Fruit fly (Drosophila melanogaster) whole organism, embryonic: ENCODE data around the gene CG1638.

ENCODE experiments used
- Asciz ChIP-seq: fragments of 200-800 bp; sonication (Bioruptor generic); optimal IDR thresholded peaks from 2 replicates; lab custom pipeline; 2017; ENCODE audit warnings: missing biosample characterization, mild to moderate bottlenecking, missing genetic modification characterization, missing genetic modification reagents
- CG10565 ChIP-seq: fragments of 200-800 bp; sonication (Bioruptor generic); optimal IDR thresholded peaks from 3 replicates; lab custom pipeline; 2016; ENCODE audit warnings: missing biosample characterization, mild to moderate bottlenecking, missing genetic modification characterization
- CG11085 ChIP-seq: fragments of 200-800 bp; sonication (Bioruptor generic); IDR thresholded peaks from 2 replicates; pipeline ENCODE4 v1.3.6; 2022; ENCODE audit warnings: missing biosample characterization, missing genetic modification characterization
- CG11456 ChIP-seq: fragments of 200-800 bp; sonication (Bioruptor generic); IDR thresholded peaks from 3 replicates; pipeline ENCODE4 v1.3.6; 2022; ENCODE audit warnings: missing biosample characterization, missing genetic modification characterization
- CG12104 ChIP-seq: fragments of 200-800 bp; sonication (Bioruptor generic); optimal IDR thresholded peaks from 3 replicates; lab custom pipeline; 2016; ENCODE audit warnings: missing biosample characterization, missing genetic modification characterization
- CG1233 ChIP-seq: fragments of 200-800 bp; sonication (Bioruptor generic); optimal IDR thresholded peaks from 4 replicates; lab custom pipeline; 2018; ENCODE audit warnings: missing biosample characterization, mild to moderate bottlenecking, missing genetic modification characterization
- CG12659 ChIP-seq: fragments of 200-800 bp; sonication (Bioruptor generic); optimal IDR thresholded peaks from 3 replicates; lab custom pipeline; 2017; ENCODE audit warnings: mild to moderate bottlenecking, missing biosample characterization, missing genetic modification reagents, missing genetic modification characterization
- CG13287 ChIP-seq: fragments of 200-800 bp; sonication (Bioruptor generic); IDR thresholded peaks from 2 replicates; pipeline ENCODE4 v1.3.6; 2022; ENCODE audit warnings: missing biosample characterization, missing genetic modification characterization; ENCODE audit not compliant: partially characterized antibody
- CG15601 ChIP-seq: fragments of 200-800 bp; sonication (Bioruptor generic); optimal IDR thresholded peaks from 3 replicates; lab custom pipeline; 2019; ENCODE audit warnings: missing biosample characterization, mild to moderate bottlenecking, missing genetic modification characterization, moderate library complexity
- CG16779 ChIP-seq: fragments of 200-800 bp; sonication (Bioruptor generic); IDR thresholded peaks from 2 replicates; pipeline ENCODE4 v1.3.6; 2022; ENCODE audit warnings: missing biosample characterization, missing genetic modification characterization
- CG16863 ChIP-seq: fragments of 200-800 bp; sonication (Bioruptor generic); optimal IDR thresholded peaks from 3 replicates; lab custom pipeline; 2016; ENCODE audit warnings: missing biosample characterization, missing genetic modification characterization
- CG17802 ChIP-seq: fragments of 200-800 bp; sonication (Bioruptor generic); optimal IDR thresholded peaks from 2 replicates; lab custom pipeline; 2018; ENCODE audit warnings: missing biosample characterization, mild to moderate bottlenecking, missing genetic modification characterization, moderate library complexity
- CG32532 ChIP-seq: fragments of 200-800 bp; sonication (Bioruptor generic); IDR thresholded peaks from 2 replicates; pipeline ENCODE4 v1.3.6; 2022; ENCODE audit warnings: missing biosample characterization, missing genetic modification characterization
- CG33213 ChIP-seq: fragments of 200-800 bp; sonication (Bioruptor generic); optimal IDR thresholded peaks from 3 replicates; lab custom pipeline; 2016; ENCODE audit warnings: missing biosample characterization, missing genetic modification characterization
- CG34224 ChIP-seq: fragments of 200-800 bp; sonication (Bioruptor generic); IDR thresholded peaks from 3 replicates; pipeline ENCODE4 v1.3.6; 2022; ENCODE audit warnings: missing biosample characterization, missing genetic modification characterization; ENCODE audit not compliant: partially characterized antibody
- CG4707 ChIP-seq: fragments of 200-800 bp; sonication (Bioruptor generic); optimal IDR thresholded peaks from 2 replicates; lab custom pipeline; 2018; ENCODE audit warnings: missing biosample characterization, mild to moderate bottlenecking, missing genetic modification characterization, moderate library complexity
- CG6813 ChIP-seq: fragments of 200-800 bp; sonication (Bioruptor generic); optimal IDR thresholded peaks from 2 replicates; lab custom pipeline; 2017; ENCODE audit warnings: missing biosample characterization, missing genetic modification characterization, mild to moderate bottlenecking, moderate library complexity, missing genetic modification reagents
- CG6854 ChIP-seq: fragments of 200-800 bp; sonication (Bioruptor generic); optimal IDR thresholded peaks from 3 replicates; lab custom pipeline; 2017; ENCODE audit warnings: missing biosample characterization, mild to moderate bottlenecking, missing genetic modification characterization
- CG7357 ChIP-seq: fragments of 200-800 bp; sonication (Bioruptor generic); IDR thresholded peaks from 3 replicates; pipeline ENCODE4 v1.3.6; 2022; ENCODE audit warnings: missing biosample characterization, missing genetic modification characterization
- CG7556 ChIP-seq: fragments of 200-800 bp; sonication (Bioruptor generic); optimal IDR thresholded peaks from 2 replicates; lab custom pipeline; 2017; ENCODE audit warnings: missing biosample characterization, mild to moderate bottlenecking, missing genetic modification characterization
- D19B ChIP-seq: fragments of 200-800 bp; sonication (Bioruptor generic); optimal IDR thresholded peaks from 2 replicates; lab custom pipeline; 2017; ENCODE audit warnings: missing biosample characterization, mild to moderate bottlenecking, missing genetic modification characterization
- Doc2 ChIP-seq: fragments of 200-800 bp; sonication (Bioruptor generic); IDR thresholded peaks from 2 replicates; pipeline ENCODE4 v1.3.6; 2022; ENCODE audit warnings: missing biosample characterization, missing genetic modification characterization
- Doc3 ChIP-seq: fragments of 200-800 bp; sonication (Bioruptor generic); IDR thresholded peaks from 3 replicates; pipeline ENCODE4 v1.3.6; 2022; ENCODE audit warnings: missing biosample characterization, missing genetic modification characterization; ENCODE audit not compliant: partially characterized antibody
- GATAe ChIP-seq: fragments of 200-800 bp; sonication (Bioruptor generic); conservative IDR thresholded peaks from 2 replicates; pipeline ENCODE4 v1.3.6; 2022; ENCODE audit warnings: missing biosample characterization, missing genetic modification characterization
- HmgD ChIP-seq: fragments of 200-800 bp; sonication (Bioruptor generic); optimal IDR thresholded peaks from 3 replicates; lab custom pipeline; 2016; ENCODE audit warnings: missing biosample characterization, missing genetic modification characterization
- Hmx ChIP-seq: fragments of 200-800 bp; sonication (Bioruptor generic); optimal IDR thresholded peaks from 2 replicates; lab custom pipeline; 2016; ENCODE audit warnings: missing biosample characterization, missing genetic modification characterization
- Hr78 ChIP-seq, 2 experiments: fragments of 200-800 bp in 1 of 2; fragments of >200 bp in 1 of 2; sonication (Bioruptor generic) in 1 of 2; optimal IDR thresholded peaks; 2 replicates each; lab custom pipeline; 2017 to 2019; ENCODE audit warnings: missing biosample characterization in 2 of 2, missing genetic modification characterization in 2 of 2, mild to moderate bottlenecking in 1 of 2, moderate library complexity in 1 of 2
- Lim3 ChIP-seq: fragments of 200-800 bp; sonication (Bioruptor generic); IDR thresholded peaks from 2 replicates; pipeline ENCODE4 v1.3.6; 2022; ENCODE audit warnings: missing biosample characterization, missing genetic modification characterization
- NC2β ChIP-seq: fragments of 200-800 bp; sonication (Bioruptor generic); optimal IDR thresholded peaks from 2 replicates; lab custom pipeline; 2016; ENCODE audit warnings: missing biosample characterization, missing genetic modification characterization
- NFAT ChIP-seq: fragments of 200-800 bp; sonication (Bioruptor generic); IDR thresholded peaks from 2 replicates; pipeline ENCODE4 v1.3.6; 2022; ENCODE audit warnings: missing biosample characterization, missing genetic modification characterization
- Neu2 ChIP-seq: fragments of 200-800 bp; sonication (Bioruptor generic); optimal IDR thresholded peaks from 3 replicates; lab custom pipeline; 2016; ENCODE audit warnings: missing biosample characterization, missing genetic modification characterization, borderline replicate concordance
- Sox102F ChIP-seq: fragments of 200-800 bp; sonication (Bioruptor generic); optimal IDR thresholded peaks from 2 replicates; lab custom pipeline; 2018; ENCODE audit warnings: missing biosample characterization, mild to moderate bottlenecking, missing genetic modification characterization, moderate library complexity
- Ssrp ChIP-seq: fragments of 200-800 bp; sonication (Bioruptor generic); optimal IDR thresholded peaks from 2 replicates; lab custom pipeline; 2018; ENCODE audit warnings: missing biosample characterization, mild to moderate bottlenecking, missing genetic modification characterization, moderate library complexity
- az2 ChIP-seq: fragments of 200-800 bp; sonication (Bioruptor generic); optimal IDR thresholded peaks from 3 replicates; lab custom pipeline; 2016; ENCODE audit warnings: missing biosample characterization, missing genetic modification characterization
- bsh ChIP-seq, 2 experiments: fragments of 200-800 bp; sonication (Bioruptor generic); optimal IDR thresholded peaks; 2 replicates each; lab custom pipeline; 2017 to 2018; ENCODE audit warnings: mild to moderate bottlenecking in 2 of 2, missing biosample characterization in 2 of 2, missing genetic modification characterization in 2 of 2, moderate library complexity in 1 of 2
- btn ChIP-seq: fragments of 200-800 bp; sonication (Bioruptor generic); optimal IDR thresholded peaks from 2 replicates; lab custom pipeline; 2016; ENCODE audit warnings: missing biosample characterization, missing genetic modification characterization
- crp ChIP-seq, 2 experiments: fragments of 200-800 bp; sonication (Bioruptor generic); optimal IDR thresholded peaks; 2 replicates in 1 of 2; 3 replicates in 1 of 2; lab custom pipeline; 2017; ENCODE audit warnings: missing biosample characterization in 2 of 2, missing genetic modification characterization in 2 of 2, mild to moderate bottlenecking in 1 of 2, moderate library complexity in 1 of 2
- da ChIP-seq: fragments of 200-800 bp; sonication (Bioruptor generic); optimal IDR thresholded peaks from 2 replicates; lab custom pipeline; 2016; ENCODE audit warnings: missing biosample characterization, missing genetic modification characterization
- danr ChIP-seq: fragments of 200-800 bp; sonication (Bioruptor generic); IDR thresholded peaks from 2 replicates; pipeline ENCODE4 v1.3.6; 2022; ENCODE audit warnings: missing biosample characterization, missing genetic modification characterization
- en ChIP-seq: fragments of 200-800 bp; sonication (Bioruptor generic); optimal IDR thresholded peaks from 2 replicates; lab custom pipeline; 2016; ENCODE audit warnings: missing biosample characterization, missing genetic modification characterization
- fd3F ChIP-seq: fragments of 200-800 bp; sonication (Bioruptor generic); optimal IDR thresholded peaks from 2 replicates; lab custom pipeline; 2018; ENCODE audit warnings: missing biosample characterization, mild to moderate bottlenecking, missing genetic modification characterization, moderate library complexity
- fu2 ChIP-seq: fragments of 200-800 bp; sonication (Bioruptor generic); optimal IDR thresholded peaks from 2 replicates; lab custom pipeline; 2016; ENCODE audit warnings: missing biosample characterization, missing genetic modification characterization
- hb ChIP-seq: fragments of 200-800 bp; sonication (Bioruptor generic); IDR thresholded peaks from 3 replicates; pipeline ENCODE4 v1.3.6; 2022; ENCODE audit warnings: missing biosample characterization, missing genetic modification characterization; ENCODE audit not compliant: partially characterized antibody
- maf-S ChIP-seq: fragments of 200-800 bp; sonication (Bioruptor generic); optimal IDR thresholded peaks from 2 replicates; lab custom pipeline; 2016; ENCODE audit warnings: missing biosample characterization, missing genetic modification characterization
- run ChIP-seq: fragments of 200-800 bp; sonication (Bioruptor generic); optimal IDR thresholded peaks from 3 replicates; lab custom pipeline; 2018; ENCODE audit warnings: missing biosample characterization, mild to moderate bottlenecking, missing genetic modification characterization
- sens ChIP-seq: fragments of 200-800 bp; sonication (Bioruptor generic); peaks from one replicate; lab custom pipeline; 2016; ENCODE audit warnings: missing biosample characterization, missing genetic modification characterization
- vnd ChIP-seq: fragments of 200-800 bp; sonication (Bioruptor generic); IDR thresholded peaks from 3 replicates; pipeline ENCODE4 v1.3.6; 2022; ENCODE audit warnings: missing biosample characterization, missing genetic modification characterization; ENCODE audit not compliant: partially characterized antibody
- vvl ChIP-seq: fragments of 200-800 bp; sonication (Bioruptor generic); IDR thresholded peaks from 2 replicates; pipeline ENCODE4 v1.3.6; 2022; ENCODE audit warnings: missing biosample characterization, missing genetic modification characterization
- yki ChIP-seq: fragments of >200 bp; optimal IDR thresholded peaks from 3 replicates; lab custom pipeline; 2018

The CG1638 gene

dm6 chr3R:31592256-31592879 lies 2.0 kb downstream of the CG1638 start, which contains the start of gene CG1774 (continued):
- TF ChIP-seq hb (no peak), maf-S (GFP tag; lab: Kevin White, UChicago) (peak; percentile 63), btn (peak; percentile 36), CG4707 (GFP tag; lab: Kevin White, UChicago) (no peak), Sox102F (GFP tag; lab: Kevin White, UChicago) (no peak), GATAe (peak; percentile 51; the same call in 1 of the 2 replicates), CG34224 (GFP tag; lab: Robert Waterston, UW) (no peak), Asciz (GFP tag; lab: Kevin White, UChicago) (peak; percentile 53), CG32532 (GFP tag; lab: Robert Waterston, UW) (peak; percentile 90), en (GFP tag; lab: Kevin White, UChicago) (peak; percentile 52), bsh (GFP tag; optimal IDR thresholded peaks at IDR 0.05; lab: Kevin White, UChicago) (peak in 1 of 2 experiments; percentile 75), Doc3 (no peak), danr (GFP tag; lab: Robert Waterston, UW) (no peak; the same call in 1 of the 2 replicates), CG11456 (GFP tag; lab: Robert Waterston, UW) (peak; percentile 84), CG6854 (peak; percentile 73), HmgD (GFP tag; lab: Kevin White, UChicago) (peak; percentile 47), vvl (GFP tag; lab: Robert Waterston, UW) (peak; percentile 83), CG7357 (GFP tag; lab: Robert Waterston, UW) (no peak), CG33213 (peak; percentile 66), Ssrp (tag; lab: Kevin White, UChicago) (peak; percentile 50), CG13287 (GFP tag; lab: Robert Waterston, UW) (no peak), CG6813 (GFP tag; lab: Kevin White, UChicago) (peak; percentile 76), CG10565 (GFP tag; lab: Kevin White, UChicago) (no peak), Hr78 (GFP tag; optimal IDR thresholded peaks at IDR 0.05; lab: Kevin White, UChicago) (no peak), Lim3 (GFP tag; lab: Robert Waterston, UW) (no peak), yki (lab: Kevin White, UChicago) (no peak), CG7556 (GFP tag; lab: Kevin White, UChicago) (peak; percentile 79), crp (GFP tag; optimal IDR thresholded peaks at IDR 0.05; lab: Kevin White, UChicago) (peak in 1 of 2 experiments; percentile 23), CG16863 (GFP tag; lab: Kevin White, UChicago) (peak; percentile 62), D19B (GFP tag; lab: Kevin White, UChicago) (peak; percentile 67), vnd (GFP tag; lab: Robert Waterston, UW) (no peak), CG12659 (GFP tag; lab: Kevin White, UChicago) (peak; percentile 80), CG17802 (peak; percentile 32), NFAT (GFP tag; lab: Robert Waterston, UW) (peak; percentile 74), CG12104 (GFP tag; lab: Kevin White, UChicago) (peak; percentile 51), az2 (GFP tag; lab: Kevin White, UChicago) (peak; percentile 70), sens (GFP tag; lab: Kevin White, UChicago) (peak; percentile 92), Hmx (GFP tag; lab: Kevin White, UChicago) (peak; percentile 34), fd3F (GFP tag; lab: Kevin White, UChicago) (peak; percentile 66), CG15601 (tag; lab: Kevin White, UChicago) (peak; percentile 31), CG16779 (GFP tag; lab: Robert Waterston, UW) (peak; percentile 71; the same call in 1 of the 2 replicates), CG11085 (GFP tag; lab: Robert Waterston, UW) (peak; percentile 61; the same call in 1 of the 2 replicates), fu2 (GFP tag; lab: Kevin White, UChicago) (peak; percentile 77), run (tag; lab: Kevin White, UChicago) (peak; percentile 46), Neu2 (no peak), da (GFP tag; lab: Kevin White, UChicago) (no peak), CG1233 (peak; percentile 72), Doc2 (GFP tag; lab: Robert Waterston, UW) (no peak), NC2β (GFP tag; lab: Kevin White, UChicago) (peak; percentile 52)
